1 fruit fly cellular context compared by ENCODE assay signal in genomic region chr2L:7799804-7800433, dm6.
TF ChIP-seq lines count a peak whose summit lies in the region.

Herp (minus strand) TSS chr2L:7800058.
r2d2 (plus strand) TSS chr2L:7800147.

TF ChIP-seq in whole organism, embryonic, 481 proteins besides CTCF, POLR2A, EP300 and RAD21 (continued from another document):
- peak; percentile 78 for TF ChIP-seq CG4730 (GFP tag; IDR thresholded peaks at IDR 0.05; lab: Robert Waterston, UW)
- peak; percentile 70 for TF ChIP-seq seq (GFP tag; IDR thresholded peaks at IDR 0.05; lab: Robert Waterston, UW)
- peak; percentile 90 for TF ChIP-seq Xrp1 (GFP tag; IDR thresholded peaks at IDR 0.05; lab: Robert Waterston, UW)
- TF ChIP-seq CG16813 (GFP tag; IDR thresholded peaks at IDR 0.05; lab: Robert Waterston, UW; ENCODE audit: partially characterized antibody), result peak; percentile 79
- peak; percentile 81 for TF ChIP-seq fd96Cb (tag; optimal IDR thresholded peaks at IDR 0.05; lab: Kevin White, UChicago)
- peak; percentile 80 for TF ChIP-seq H2.0 (GFP tag; IDR thresholded peaks at IDR 0.05; lab: Robert Waterston, UW)
- peak; percentile 92 for TF ChIP-seq bab2 (GFP tag; optimal IDR thresholded peaks at IDR 0.05; lab: Kevin White, UChicago)
- TF ChIP-seq CG4424 (GFP tag; optimal IDR thresholded peaks at IDR 0.05; lab: Kevin White, UChicago), result peak; percentile 93
- peak; percentile 88 for TF ChIP-seq peb (GFP tag; IDR thresholded peaks at IDR 0.05; lab: Robert Waterston, UW)
- peak; percentile 81 for TF ChIP-seq CG17359 (tag; optimal IDR thresholded peaks at IDR 0.05; lab: Kevin White, UChicago)
- TF ChIP-seq eyg (GFP tag; optimal IDR thresholded peaks at IDR 0.05; lab: Kevin White, UChicago), result peak; percentile 85
- peak; percentile 84 for TF ChIP-seq trh (GFP tag; optimal IDR thresholded peaks at IDR 0.05; lab: Kevin White, UChicago)
- TF ChIP-seq CG8290 (GFP tag; optimal IDR thresholded peaks at IDR 0.05; lab: Kevin White, UChicago), result peak; percentile 82
- TF ChIP-seq CG8290 (tag; optimal IDR thresholded peaks at IDR 0.05; lab: Kevin White, UChicago), result peak; percentile 45 to 90
- peak; percentile 50 for TF ChIP-seq TFAM (GFP tag; optimal IDR thresholded peaks at IDR 0.05; lab: Kevin White, UChicago)
- peak; percentile 90 for TF ChIP-seq CG4404 (GFP tag; IDR thresholded peaks at IDR 0.05; lab: Robert Waterston, UW)
- peak; percentile 97 for TF ChIP-seq zfh2 (GFP tag; optimal IDR thresholded peaks at IDR 0.05; lab: Kevin White, UChicago)
- peak; percentile 87 for TF ChIP-seq tio (GFP tag; optimal IDR thresholded peaks at IDR 0.05; lab: Kevin White, UChicago)
- peak; percentile 85 for TF ChIP-seq CG18764 (GFP tag; optimal IDR thresholded peaks at IDR 0.05; lab: Kevin White, UChicago)
- TF ChIP-seq CG1603 (tag; optimal IDR thresholded peaks at IDR 0.05; lab: Kevin White, UChicago), result peak; percentile 90
- TF ChIP-seq CG18599 (GFP tag; optimal IDR thresholded peaks at IDR 0.05; lab: Kevin White, UChicago), result peak; percentile 94
- peak; percentile 90 to 93 for TF ChIP-seq chif (GFP tag; optimal IDR thresholded peaks at IDR 0.05; lab: Kevin White, UChicago)
- TF ChIP-seq run (tag; optimal IDR thresholded peaks at IDR 0.05; lab: Kevin White, UChicago), result peak; percentile 64
- TF ChIP-seq ash1 (GFP tag; optimal IDR thresholded peaks at IDR 0.05; lab: Kevin White, UChicago), result peak; percentile 55
- TF ChIP-seq esg (GFP tag; conservative IDR thresholded peaks at IDR 0.05; lab: Robert Waterston, UW), result peak; percentile 90
- 0 out of 2 replicates have a peak, but pooled peaks have one; percentile 24 for TF ChIP-seq CG10321 (GFP tag; IDR thresholded peaks at IDR 0.05; lab: Robert Waterston, UW)
- peak; percentile 93 for TF ChIP-seq maf-S (GFP tag; optimal IDR thresholded peaks at IDR 0.05; lab: Kevin White, UChicago)
- TF ChIP-seq CoRest (tag; optimal IDR thresholded peaks at IDR 0.05; lab: Kevin White, UChicago), result peak; percentile 95
- TF ChIP-seq Gug (GFP tag; IDR thresholded peaks at IDR 0.05; lab: Robert Waterston, UW), result peak; percentile 88
- no peak for TF ChIP-seq usp (GFP tag; optimal IDR thresholded peaks at IDR 0.05; lab: Kevin White, UChicago)
- peak; percentile 77 for TF ChIP-seq Bgb (GFP tag; IDR thresholded peaks at IDR 0.05; lab: Robert Waterston, UW; ENCODE audit: partially characterized antibody)
- TF ChIP-seq luna (GFP tag; optimal IDR thresholded peaks at IDR 0.05; lab: Kevin White, UChicago), result peak; percentile 78
- peak; percentile 93 for TF ChIP-seq pb (GFP tag; optimal IDR thresholded peaks at IDR 0.05; lab: Kevin White, UChicago)
- TF ChIP-seq CG43689 (GFP tag; IDR thresholded peaks at IDR 0.05; lab: Robert Waterston, UW), result peak; percentile 41; the same call in 1 of the 2 replicates
- peak; percentile 81 for TF ChIP-seq CG31224 (GFP tag; IDR thresholded peaks at IDR 0.05; lab: Robert Waterston, UW)
- TF ChIP-seq CG10565 (GFP tag; optimal IDR thresholded peaks at IDR 0.05; lab: Kevin White, UChicago), result peak; percentile 74
- peak; percentile 48 for TF ChIP-seq Dref (GFP tag; IDR thresholded peaks at IDR 0.05; lab: Robert Waterston, UW)
- TF ChIP-seq Camta (GFP tag; optimal IDR thresholded peaks at IDR 0.05; lab: Kevin White, UChicago), result peak; percentile 94
- TF ChIP-seq Sox102F (GFP tag; optimal IDR thresholded peaks at IDR 0.05; lab: Kevin White, UChicago), result no peak
- TF ChIP-seq gsb (GFP tag; IDR thresholded peaks at IDR 0.05; lab: Robert Waterston, UW), result peak; percentile 71
- TF ChIP-seq CG7786 (GFP tag; optimal IDR thresholded peaks at IDR 0.05; lab: Kevin White, UChicago), result peak; percentile 95
- TF ChIP-seq CG6689 (GFP tag; IDR thresholded peaks at IDR 0.05; lab: Robert Waterston, UW), result peak; percentile 86
- TF ChIP-seq oc (tag; optimal IDR thresholded peaks at IDR 0.05; lab: Kevin White, UChicago), result no peak
- TF ChIP-seq Neu2 (GFP tag; optimal IDR thresholded peaks at IDR 0.05; lab: Kevin White, UChicago; ENCODE audit: borderline replicate concordance), result peak; percentile 72
- no peak for TF ChIP-seq Dfd (GFP tag; optimal IDR thresholded peaks at IDR 0.05; lab: Kevin White, UChicago)
- TF ChIP-seq CG10654 (GFP tag; optimal IDR thresholded peaks at IDR 0.05; lab: Kevin White, UChicago), result peak; percentile 83
- TF ChIP-seq nerfin-2 (GFP tag; IDR thresholded peaks at IDR 0.05; lab: Robert Waterston, UW; ENCODE audit: partially characterized antibody), result no peak
- TF ChIP-seq CHES-1-like (GFP tag; optimal IDR thresholded peaks at IDR 0.05; lab: Kevin White, UChicago), result peak; percentile 96
- TF ChIP-seq CG15269 (tag; optimal IDR thresholded peaks at IDR 0.05; lab: Kevin White, UChicago), result peak; percentile 90
- TF ChIP-seq btn (GFP tag; optimal IDR thresholded peaks at IDR 0.05; lab: Kevin White, UChicago), result peak; percentile 81
- peak; percentile 87 for TF ChIP-seq CG33557 (GFP tag; optimal IDR thresholded peaks at IDR 0.05; lab: Kevin White, UChicago)
- TF ChIP-seq CG32767 (GFP tag; IDR thresholded peaks at IDR 0.05; lab: Robert Waterston, UW), result peak; percentile 86
- 0 out of 2 replicates have a peak, but pooled peaks have one; percentile 36 for TF ChIP-seq dati (GFP tag; IDR thresholded peaks at IDR 0.05; lab: Robert Waterston, UW)
- TF ChIP-seq CG9932 (GFP tag; IDR thresholded peaks at IDR 0.05; lab: Robert Waterston, UW), result peak; percentile 95
- peak; percentile 88 for TF ChIP-seq CG11456 (GFP tag; IDR thresholded peaks at IDR 0.05; lab: Robert Waterston, UW)
- no peak for TF ChIP-seq chinmo (GFP tag; IDR thresholded peaks at IDR 0.05; lab: Robert Waterston, UW; ENCODE audit: partially characterized antibody)
- peak; percentile 84 for TF ChIP-seq D19B (GFP tag; optimal IDR thresholded peaks at IDR 0.05; lab: Kevin White, UChicago)
- TF ChIP-seq nom (GFP tag; optimal IDR thresholded peaks at IDR 0.05; lab: Kevin White, UChicago), result peak; percentile 87
- TF ChIP-seq Adf1 (GFP tag; IDR thresholded peaks at IDR 0.05; lab: Robert Waterston, UW), result peak; percentile 64
- peak; percentile 84 for TF ChIP-seq klu (GFP tag; IDR thresholded peaks at IDR 0.05; lab: Robert Waterston, UW)
- TF ChIP-seq crc (GFP tag; optimal IDR thresholded peaks at IDR 0.05; lab: Kevin White, UChicago), result peak; percentile 89
- peak; percentile 92 for TF ChIP-seq Atf6 (GFP tag; IDR thresholded peaks at IDR 0.05; lab: Robert Waterston, UW)
- TF ChIP-seq tin (GFP tag; optimal IDR thresholded peaks at IDR 0.05; lab: Kevin White, UChicago), result peak; percentile 90
- TF ChIP-seq Trl (optimal IDR thresholded peaks at IDR 0.05; lab: Kevin White, UChicago), result no peak
- TF ChIP-seq Trl (GFP tag; optimal IDR thresholded peaks at IDR 0.05; lab: Kevin White, UChicago), result peak; percentile 96
- TF ChIP-seq slbo (GFP tag; IDR thresholded peaks at IDR 0.05; lab: Robert Waterston, UW), result peak; percentile 93
- peak; percentile 84 for TF ChIP-seq NC2α (GFP tag; optimal IDR thresholded peaks at IDR 0.05; lab: Kevin White, UChicago)
- peak; percentile 83 for TF ChIP-seq CG5245 (GFP tag; optimal IDR thresholded peaks at IDR 0.05; lab: Kevin White, UChicago)
- peak; percentile 72 for TF ChIP-seq wek (GFP tag; optimal IDR thresholded peaks at IDR 0.05; lab: Kevin White, UChicago)
- peak; percentile 58; the same call in 2 of the 3 replicates for TF ChIP-seq CG2889 (GFP tag; IDR thresholded peaks at IDR 0.05; lab: Robert Waterston, UW)
- TF ChIP-seq Xbp1 (GFP tag; optimal IDR thresholded peaks at IDR 0.05; lab: Kevin White, UChicago), result peak; percentile 100
- TF ChIP-seq Lhr (GFP tag; optimal IDR thresholded peaks at IDR 0.05; lab: Kevin White, UChicago), result peak; percentile 71
- TF ChIP-seq CG4360 (GFP tag; IDR thresholded peaks at IDR 0.05; lab: Robert Waterston, UW), result no peak; the same call in 1 of the 2 replicates
- peak; percentile 94 for TF ChIP-seq B-H2 (GFP tag; optimal IDR thresholded peaks at IDR 0.05; lab: Kevin White, UChicago)
- peak; percentile 99 for TF ChIP-seq trem (tag; optimal IDR thresholded peaks at IDR 0.05; lab: Kevin White, UChicago)
- peak; percentile 85 for TF ChIP-seq dmrt11E (tag; optimal IDR thresholded peaks at IDR 0.05; lab: Kevin White, UChicago)
- TF ChIP-seq CG4328 (GFP tag; optimal IDR thresholded peaks at IDR 0.05; lab: Kevin White, UChicago), result peak; percentile 92
- peak; percentile 55; the same call in 1 of the 3 replicates for TF ChIP-seq HLH4C (GFP tag; IDR thresholded peaks at IDR 0.05; lab: Robert Waterston, UW; ENCODE audit: partially characterized antibody)
- TF ChIP-seq Ada2b (GFP tag; IDR thresholded peaks at IDR 0.05; lab: Robert Waterston, UW), result peak; percentile 86
- peak; percentile 66 for TF ChIP-seq CG5180 (GFP tag; optimal IDR thresholded peaks at IDR 0.05; lab: Kevin White, UChicago)
- peak; percentile 92 for TF ChIP-seq Atf-2 (GFP tag; optimal IDR thresholded peaks at IDR 0.05; lab: Kevin White, UChicago)
- TF ChIP-seq so (GFP tag; IDR thresholded peaks at IDR 0.05; lab: Robert Waterston, UW), result peak; percentile 91
- TF ChIP-seq Kr (GFP tag; optimal IDR thresholded peaks at IDR 0.05; lab: Kevin White, UChicago), result no peak
- peak; percentile 84 for TF ChIP-seq BEAF-32 (GFP tag; optimal IDR thresholded peaks at IDR 0.05; lab: Kevin White, UChicago)
- peak; percentile 79 for TF ChIP-seq CG7928 (GFP tag; optimal IDR thresholded peaks at IDR 0.05; lab: Kevin White, UChicago)
- peak; percentile 66 for TF ChIP-seq CG3065 (GFP tag; optimal IDR thresholded peaks at IDR 0.05; lab: Kevin White, UChicago)
- peak; percentile 90 for TF ChIP-seq sisA (GFP tag; IDR thresholded peaks at IDR 0.05; lab: Robert Waterston, UW)
- TF ChIP-seq CG12236 (GFP tag; optimal IDR thresholded peaks at IDR 0.05; lab: Kevin White, UChicago), result peak; percentile 81
- TF ChIP-seq tgo (GFP tag; IDR thresholded peaks at IDR 0.05; lab: Robert Waterston, UW), result peak; percentile 91
- TF ChIP-seq gt (GFP tag; IDR thresholded peaks at IDR 0.05; lab: Robert Waterston, UW), result no peak; the same call in 1 of the 2 replicates
- TF ChIP-seq Gsc (GFP tag; IDR thresholded peaks at IDR 0.05; lab: Robert Waterston, UW), result no peak; the same call in 1 of the 2 replicates
- peak; percentile 85 for TF ChIP-seq unc-4 (GFP tag; IDR thresholded peaks at IDR 0.05; lab: Robert Waterston, UW; ENCODE audit: partially characterized antibody)
- peak; percentile 87 for TF ChIP-seq CG7556 (GFP tag; optimal IDR thresholded peaks at IDR 0.05; lab: Kevin White, UChicago)
- TF ChIP-seq Usf (GFP tag; optimal IDR thresholded peaks at IDR 0.05; lab: Kevin White, UChicago), result peak; percentile 80
- TF ChIP-seq ham (GFP tag; IDR thresholded peaks at IDR 0.05; lab: Robert Waterston, UW), result peak; percentile 65
- TF ChIP-seq stwl (tag; optimal IDR thresholded peaks at IDR 0.05; lab: Kevin White, UChicago), result peak; percentile 87
- TF ChIP-seq CG3407 (GFP tag; optimal IDR thresholded peaks at IDR 0.05; lab: Kevin White, UChicago), result peak; percentile 65
- peak; percentile 92 for TF ChIP-seq pnt (GFP tag; optimal IDR thresholded peaks at IDR 0.05; lab: Kevin White, UChicago)
- TF ChIP-seq CG12391 (tag; optimal IDR thresholded peaks at IDR 0.05; lab: Kevin White, UChicago), result peak; percentile 90
- no peak for TF ChIP-seq Tbp (GFP tag; optimal IDR thresholded peaks at IDR 0.05; lab: Kevin White, UChicago)
- peak; percentile 73 for TF ChIP-seq CG17328 (GFP tag; IDR thresholded peaks at IDR 0.05; lab: Robert Waterston, UW)
- TF ChIP-seq CG12769 (tag; optimal IDR thresholded peaks at IDR 0.05; lab: Kevin White, UChicago), result peak; percentile 95
- TF ChIP-seq z (GFP tag; IDR thresholded peaks at IDR 0.05; lab: Robert Waterston, UW), result no peak
- TF ChIP-seq CG17385 (GFP tag; optimal IDR thresholded peaks at IDR 0.05; lab: Kevin White, UChicago), result peak; percentile 83
- peak; percentile 81 for TF ChIP-seq CG10979 (tag; optimal IDR thresholded peaks at IDR 0.05; lab: Kevin White, UChicago)
- peak; percentile 87 for TF ChIP-seq BtbVII (GFP tag; optimal IDR thresholded peaks at IDR 0.05; lab: Kevin White, UChicago)
- TF ChIP-seq ATbp (GFP tag; optimal IDR thresholded peaks at IDR 0.05; lab: Kevin White, UChicago), result peak; percentile 67
- peak; percentile 99 for TF ChIP-seq Ets65A (GFP tag; lab: Kevin White, UChicago)
- peak; percentile 93 for TF ChIP-seq lab (GFP tag; optimal IDR thresholded peaks at IDR 0.05; lab: Kevin White, UChicago)
- peak; percentile 94 for TF ChIP-seq Rfx (GFP tag; IDR thresholded peaks at IDR 0.05; lab: Robert Waterston, UW)
- TF ChIP-seq ken (GFP tag; IDR thresholded peaks at IDR 0.05; lab: Robert Waterston, UW), result peak; percentile 88
- TF ChIP-seq Nf-YB (GFP tag; optimal IDR thresholded peaks at IDR 0.05; lab: Kevin White, UChicago), result peak; percentile 64
- TF ChIP-seq Ets97D (GFP tag; optimal IDR thresholded peaks at IDR 0.05; lab: Kevin White, UChicago), result peak; percentile 91
- TF ChIP-seq Bteb2 (GFP tag; optimal IDR thresholded peaks at IDR 0.05; lab: Kevin White, UChicago), result peak; percentile 89
- peak; percentile 75 for TF ChIP-seq CG9437 (GFP tag; optimal IDR thresholded peaks at IDR 0.05; lab: Kevin White, UChicago)
- TF ChIP-seq CG32532 (GFP tag; IDR thresholded peaks at IDR 0.05; lab: Robert Waterston, UW), result peak; percentile 90
- peak; percentile 89 for TF ChIP-seq CG17829 (tag; optimal IDR thresholded peaks at IDR 0.05; lab: Kevin White, UChicago)
- TF ChIP-seq CrebB (tag; optimal IDR thresholded peaks at IDR 0.05; lab: Kevin White, UChicago), result peak; percentile 81
- peak; percentile 82 for TF ChIP-seq CG6854 (GFP tag; optimal IDR thresholded peaks at IDR 0.05; lab: Kevin White, UChicago)
- TF ChIP-seq CG17612 (GFP tag; IDR thresholded peaks at IDR 0.05; lab: Robert Waterston, UW), result peak; percentile 43; the same call in 1 of the 2 replicates
- peak; percentile 80 for TF ChIP-seq CG10959 (GFP tag; IDR thresholded peaks at IDR 0.05; lab: Robert Waterston, UW)
- TF ChIP-seq CG2120 (GFP tag; optimal IDR thresholded peaks at IDR 0.05; lab: Kevin White, UChicago), result peak; percentile 96
